Worm (Caenorhabditis elegans) whole organism, young adult: Measurements from ENCODE around the gene dgk-1.

Source experiments
- B0035.1 ChIP-seq: sonication (generic microtip); optimal IDR thresholded peaks from 2 replicates; lab custom pipeline; 2016; ENCODE audit warnings: missing genetic modification characterization, mild to moderate bottlenecking, missing compliant biosample characterization, missing genotype, missing genetic modification reagents
- B0336.3 ChIP-seq: fragments of 200-800 bp; sonication (Bioruptor generic); IDR thresholded peaks from 2 replicates; pipeline ENCODE4 v1.3.6; 2022; ENCODE audit warnings: missing genetic modification characterization, missing compliant biosample characterization
- D2030.7 ChIP-seq: fragments of 200-800 bp; sonication (Bioruptor generic); IDR thresholded peaks from 2 replicates; pipeline ENCODE4 v1.3.6; 2022; ENCODE audit warnings: missing genetic modification reagents, missing genetic modification characterization, missing compliant biosample characterization
- F10E7.11 ChIP-seq: sonication (generic microtip); optimal IDR thresholded peaks from 2 replicates; lab custom pipeline; 2017; ENCODE audit warnings: mild to moderate bottlenecking, missing genetic modification characterization, moderate library complexity, missing compliant biosample characterization
- F23B12.7 ChIP-seq: sonication (generic microtip); optimal IDR thresholded peaks from 2 replicates; lab custom pipeline; 2017; ENCODE audit warnings: missing genetic modification characterization, mild to moderate bottlenecking, missing compliant biosample characterization, antibody characterized with exemption, moderate library complexity; ENCODE audit not compliant: insufficient read depth
- F57C9.4 ChIP-seq: sonication (generic microtip); optimal IDR thresholded peaks from 2 replicates; lab custom pipeline; 2017; ENCODE audit warnings: mild to moderate bottlenecking, missing genetic modification characterization, missing compliant biosample characterization
- K11D2.4 ChIP-seq: fragments of 200-800 bp; sonication (Bioruptor generic); IDR thresholded peaks from 2 replicates; pipeline ENCODE4 v1.3.6; 2022; ENCODE audit warnings: missing genetic modification reagents, missing genetic modification characterization, missing compliant biosample characterization
- Y53F4B.3 ChIP-seq: fragments of 200-800 bp; sonication (Bioruptor generic); IDR thresholded peaks from 2 replicates; pipeline ENCODE4 v1.3.6; 2022; ENCODE audit warnings: missing genetic modification reagents, missing genetic modification characterization, missing compliant biosample characterization
- Y53G8AR.9 ChIP-seq: fragments of 200-800 bp; sonication (Bioruptor generic); conservative IDR thresholded peaks from 2 replicates; pipeline ENCODE4 v1.3.6; 2022; ENCODE audit warnings: missing genetic modification reagents, missing genetic modification characterization, missing compliant biosample characterization
- Y95B8A.8 ChIP-seq: fragments of 200-800 bp; sonication (Bioruptor generic); IDR thresholded peaks from 2 replicates; pipeline ENCODE4 v1.3.6; 2022; ENCODE audit warnings: missing genetic modification reagents, missing genetic modification characterization, missing compliant biosample characterization
- ama-1 ChIP-seq, 3 experiments: fragments of 150-350 bp in 1 of 3; sonication (generic microtip) in 2 of 3; optimal IDR thresholded peaks; 2 replicates each; lab custom pipeline; 2014 to 2018; ENCODE audit warnings: missing biosample characterization in 2 of 3, missing genetic modification characterization in 2 of 3, missing genetic modification reagents in 2 of 3
- aptf-2 ChIP-seq: fragments of 200-800 bp; sonication (Bioruptor generic); conservative IDR thresholded peaks from 2 replicates; pipeline ENCODE4 v1.3.6; 2022; ENCODE audit warnings: missing genetic modification reagents, missing genetic modification characterization, missing compliant biosample characterization
- aptf-3 ChIP-seq: fragments of 200-800 bp; sonication (Bioruptor generic); IDR thresholded peaks from 2 replicates; pipeline ENCODE4 v1.3.6; 2022; ENCODE audit warnings: missing genetic modification characterization, missing compliant biosample characterization
- atf-7 ChIP-seq: sonication (generic microtip); optimal IDR thresholded peaks from 2 replicates; lab custom pipeline; 2017; ENCODE audit warnings: mild to moderate bottlenecking, missing genetic modification characterization, missing compliant biosample characterization
- athp-1 ChIP-seq: sonication (generic microtip); optimal IDR thresholded peaks from 2 replicates; lab custom pipeline; 2017; ENCODE audit warnings: mild to moderate bottlenecking, missing genetic modification characterization, missing compliant biosample characterization
- attf-6 ChIP-seq: fragments of 200-800 bp; sonication (Bioruptor generic); IDR thresholded peaks from 2 replicates; pipeline ENCODE4 v1.3.6; 2022; ENCODE audit warnings: missing genetic modification reagents, missing genetic modification characterization, missing compliant biosample characterization
- bed-1 ChIP-seq: fragments of 200-800 bp; sonication (Bioruptor generic); IDR thresholded peaks from 2 replicates; pipeline ENCODE4 v1.3.6; 2022; ENCODE audit warnings: missing genetic modification reagents, missing genetic modification characterization, missing compliant biosample characterization
- cebp-2 ChIP-seq: fragments of 200-800 bp; sonication (Bioruptor generic); IDR thresholded peaks from 2 replicates; pipeline ENCODE4 v1.3.6; 2022; ENCODE audit warnings: missing genetic modification characterization, missing compliant biosample characterization
- ceh-40 ChIP-seq: fragments of 200-800 bp; sonication (Bioruptor generic); IDR thresholded peaks from 2 replicates; pipeline ENCODE4 v1.3.6; 2022; ENCODE audit warnings: missing genetic modification characterization, missing compliant biosample characterization
- ceh-79 ChIP-seq: sonication (generic microtip); optimal IDR thresholded peaks from 2 replicates; lab custom pipeline; 2017; ENCODE audit warnings: mild to moderate bottlenecking, missing genetic modification characterization, missing compliant biosample characterization
- chd-7 ChIP-seq: sonication (generic microtip); optimal IDR thresholded peaks from 2 replicates; lab custom pipeline; 2016; ENCODE audit warnings: mild to moderate bottlenecking, missing genetic modification characterization, moderate library complexity, missing compliant biosample characterization
- ekl-4 ChIP-seq: fragments of 200-800 bp; sonication (Bioruptor generic); IDR thresholded peaks from 2 replicates; pipeline ENCODE4 v1.3.6; 2022; ENCODE audit warnings: missing genetic modification reagents, missing genetic modification characterization, missing compliant biosample characterization
- gei-17 ChIP-seq: fragments of 200-800 bp; sonication (Bioruptor generic); optimal IDR thresholded peaks from 2 replicates; lab custom pipeline; 2018; ENCODE audit warnings: mild to moderate bottlenecking, missing genetic modification characterization, missing compliant biosample characterization
- hlh-12 ChIP-seq: sonication (generic microtip); optimal IDR thresholded peaks from 2 replicates; lab custom pipeline; 2016; ENCODE audit warnings: missing genetic modification characterization, missing compliant biosample characterization
- hrde-1 ChIP-seq: sonication (generic microtip); optimal IDR thresholded peaks from 2 replicates; lab custom pipeline; 2016; ENCODE audit warnings: missing genetic modification characterization, mild to moderate bottlenecking, missing compliant biosample characterization, moderate library complexity, missing genotype, missing genetic modification reagents, borderline replicate concordance
- let-607 ChIP-seq, 2 experiments: fragments of 200-800 bp in 1 of 2; sonication (Bioruptor generic) in 1 of 2; sonication (generic microtip) in 1 of 2; optimal IDR thresholded peaks; 2 replicates each; lab custom pipeline; 2016 to 2018; ENCODE audit warnings: mild to moderate bottlenecking in 2 of 2, missing compliant biosample characterization in 2 of 2, missing genetic modification characterization in 2 of 2, moderate library complexity in 2 of 2, missing genotype in 1 of 2
- lin-26 ChIP-seq: fragments of 200-800 bp; sonication (Bioruptor generic); IDR thresholded peaks from 2 replicates; pipeline ENCODE4 v1.3.6; 2022; ENCODE audit warnings: missing genetic modification reagents, missing genetic modification characterization, missing compliant biosample characterization
- lsy-27 ChIP-seq: sonication (generic microtip); optimal IDR thresholded peaks from 2 replicates; lab custom pipeline; 2017; ENCODE audit warnings: missing genetic modification characterization, mild to moderate bottlenecking, missing compliant biosample characterization, antibody characterized with exemption, missing genotype, borderline replicate concordance; ENCODE audit not compliant: insufficient read depth
- madf-3 ChIP-seq: fragments of 200-800 bp; sonication (Bioruptor generic); IDR thresholded peaks from 2 replicates; pipeline ENCODE4 v1.3.6; 2022; ENCODE audit warnings: missing genetic modification reagents, missing genetic modification characterization, missing compliant biosample characterization
- madf-8 ChIP-seq: fragments of 200-800 bp; sonication (Bioruptor generic); conservative IDR thresholded peaks from 2 replicates; pipeline ENCODE4 v1.3.6; 2022; ENCODE audit warnings: missing genetic modification reagents, missing genetic modification characterization, missing compliant biosample characterization
- mcd-1 ChIP-seq: fragments of 200-800 bp; sonication (Bioruptor generic); IDR thresholded peaks from 2 replicates; pipeline ENCODE4 v1.3.6; 2022; ENCODE audit warnings: missing genetic modification reagents, missing genetic modification characterization, missing compliant biosample characterization
- nfya-2 ChIP-seq: fragments of 200-800 bp; sonication (Bioruptor generic); IDR thresholded peaks from 2 replicates; pipeline ENCODE4 v1.3.6; 2022; ENCODE audit warnings: missing genetic modification reagents, missing genetic modification characterization, missing compliant biosample characterization
- nfyb-1 ChIP-seq: fragments of 200-800 bp; sonication (Bioruptor generic); IDR thresholded peaks from 2 replicates; pipeline ENCODE4 v1.3.6; 2022; ENCODE audit warnings: missing genetic modification reagents, missing genetic modification characterization, missing compliant biosample characterization
- nhr-120 ChIP-seq: fragments of 200-800 bp; sonication (Bioruptor generic); IDR thresholded peaks from 2 replicates; pipeline ENCODE4 v1.3.6; 2022; ENCODE audit warnings: missing genetic modification characterization, missing compliant biosample characterization
- nhr-179 ChIP-seq: sonication (generic microtip); optimal IDR thresholded peaks from 2 replicates; lab custom pipeline; 2016; ENCODE audit warnings: mild to moderate bottlenecking, missing genetic modification characterization, missing compliant biosample characterization
- nhr-90 ChIP-seq: sonication (generic microtip); optimal IDR thresholded peaks from 2 replicates; lab custom pipeline; 2016; ENCODE audit warnings: missing genotype, mild to moderate bottlenecking, missing genetic modification characterization, missing compliant biosample characterization
- pbrm-1 ChIP-seq: fragments of 200-800 bp; sonication (Bioruptor generic); IDR thresholded peaks from 2 replicates; pipeline ENCODE4 v1.3.6; 2022; ENCODE audit warnings: missing genetic modification reagents, missing genetic modification characterization, missing compliant biosample characterization
- rcor-1 ChIP-seq: fragments of 200-800 bp; sonication (Bioruptor generic); IDR thresholded peaks from 2 replicates; pipeline ENCODE4 v1.3.6; 2022; ENCODE audit warnings: missing genetic modification reagents, missing genetic modification characterization, missing compliant biosample characterization
- rec-8 ChIP-seq, 2 experiments: sonication (generic microtip); optimal IDR thresholded peaks; 2 replicates each; lab custom pipeline; 2016; ENCODE audit warnings: mild to moderate bottlenecking in 2 of 2, missing genetic modification characterization in 2 of 2, missing genetic modification reagents in 2 of 2, missing genotype in 2 of 2, missing biosample characterization in 1 of 2, missing compliant biosample characterization in 1 of 2, moderate library complexity in 1 of 2
- somi-1 ChIP-seq: fragments of 200-800 bp; sonication (Bioruptor generic); optimal IDR thresholded peaks from 2 replicates; lab custom pipeline; 2018; ENCODE audit warnings: mild to moderate bottlenecking, missing genetic modification characterization, missing compliant biosample characterization
- sptf-2 ChIP-seq: fragments of 200-800 bp; sonication (Bioruptor generic); optimal IDR thresholded peaks from 2 replicates; lab custom pipeline; 2018; ENCODE audit warnings: mild to moderate bottlenecking, missing genetic modification characterization, missing compliant biosample characterization
- tbp1 ChIP-seq: fragments of 200-800 bp; sonication (Bioruptor generic); optimal IDR thresholded peaks from 2 replicates; lab custom pipeline; 2018; ENCODE audit warnings: mild to moderate bottlenecking, missing genetic modification characterization, missing compliant biosample characterization
- tlf-1 ChIP-seq: fragments of 200-800 bp; sonication (Bioruptor generic); optimal IDR thresholded peaks from 2 replicates; lab custom pipeline; 2018; ENCODE audit warnings: mild to moderate bottlenecking, missing genetic modification characterization, missing compliant biosample characterization
- ztf-22 ChIP-seq: fragments of 200-800 bp; sonication (Bioruptor generic); optimal IDR thresholded peaks from 2 replicates; lab custom pipeline; 2018; ENCODE audit warnings: mild to moderate bottlenecking, missing genetic modification characterization, moderate library complexity, missing compliant biosample characterization
- ztf-26 ChIP-seq: sonication (generic microtip); optimal IDR thresholded peaks from 2 replicates; lab custom pipeline; 2017; ENCODE audit warnings: missing genetic modification characterization, missing compliant biosample characterization

Gene dgk-1

ce11 chrX:1012385-1012866, 21.2 kb upstream of the dgk-1 start (continued):
- TF ChIP-seq Y95B8A.8: peak; percentile 72; the same call in 1 of the 2 replicates
- TF ChIP-seq tbp1: peak; percentile 16
- no peak for TF ChIP-seq nhr-90
- no peak for TF ChIP-seq F23B12.7
- 0 out of 2 replicates have a peak, but pooled peaks have one; percentile 15 for TF ChIP-seq mcd-1 (GFP tag; lab: Robert Waterston, UW)
- TF ChIP-seq gei-17: no peak
- peak; percentile 55 for TF ChIP-seq somi-1 (GFP tag; lab: Kevin White, UChicago)
- 0 out of 2 replicates have a peak, but pooled peaks have one; percentile 13 for TF ChIP-seq bed-1 (GFP tag; lab: Robert Waterston, UW)
- TF ChIP-seq B0336.3 (GFP tag; lab: Robert Waterston, UW): peak; percentile 64; the same call in 1 of the 2 replicates
- TF ChIP-seq ceh-79 (tag; lab: Kevin White, UChicago): no peak
- TF ChIP-seq rcor-1 (GFP tag; lab: Robert Waterston, UW): no peak
- no peak for TF ChIP-seq B0035.1 (tag; lab: Kevin White, UChicago)
- peak; percentile 7 for TF ChIP-seq F10E7.11 (tag; lab: Kevin White, UChicago)
- no peak for TF ChIP-seq hlh-12 (tag; lab: Kevin White, UChicago)
- no peak for TF ChIP-seq rec-8 (tag; optimal IDR thresholded peaks at IDR 0.05; lab: Kevin White, UChicago)
- TF ChIP-seq pbrm-1: 0 out of 2 replicates have a peak, but pooled peaks have one; percentile 34
- TF ChIP-seq ztf-26: peak; percentile 36
- TF ChIP-seq madf-3 (GFP tag; lab: Robert Waterston, UW): 0 out of 2 replicates have a peak, but pooled peaks have one; percentile 57
- peak; percentile 26 for TF ChIP-seq atf-7 (tag; lab: Kevin White, UChicago)
- TF ChIP-seq ama-1 (optimal IDR thresholded peaks at IDR 0.05; lab: Kevin White, UChicago): no peak
- TF ChIP-seq ama-1 (GFP tag; optimal IDR thresholded peaks at IDR 0.05; lab: Kevin White, UChicago): no peak
- 0 out of 2 replicates have a peak, but pooled peaks have one; percentile 51 for TF ChIP-seq ekl-4 (GFP tag; lab: Robert Waterston, UW)
- peak; percentile 7 for TF ChIP-seq chd-7 (tag; lab: Kevin White, UChicago)
- peak; percentile 89 for TF ChIP-seq Y53G8AR.9 (GFP tag; lab: Robert Waterston, UW)
- peak; percentile 22 for TF ChIP-seq let-607 (tag; optimal IDR thresholded peaks at IDR 0.05; lab: Kevin White, UChicago)
- no peak for TF ChIP-seq lsy-27 (tag; lab: Kevin White, UChicago)
- TF ChIP-seq ceh-40 (GFP tag; lab: Robert Waterston, UW): no peak
- peak; percentile 58 for TF ChIP-seq tlf-1 (GFP tag; lab: Kevin White, UChicago)
- peak; percentile 70 for TF ChIP-seq K11D2.4 (GFP tag; lab: Robert Waterston, UW)
- 0 out of 2 replicates have a peak, but pooled peaks have one; percentile 31 for TF ChIP-seq cebp-2 (GFP tag; lab: Robert Waterston, UW)
- TF ChIP-seq lin-26: 0 out of 2 replicates have a peak, but pooled peaks have one; percentile 31
- peak; percentile 80 for TF ChIP-seq nfyb-1 (GFP tag; lab: Robert Waterston, UW)
- TF ChIP-seq madf-8: no peak
- peak; percentile 35 for TF ChIP-seq ztf-22 (GFP tag; lab: Kevin White, UChicago)
- no peak for TF ChIP-seq sptf-2

- TF ChIP-seq Y53F4B.3 (GFP tag; lab: Robert Waterston, UW) (no peak), nfya-2 (GFP tag; lab: Robert Waterston, UW) (no peak), nhr-179 (no peak), F57C9.4 (tag; lab: Kevin White, UChicago) (peak; percentile 29), athp-1 (no peak), aptf-2 (GFP tag; lab: Robert Waterston, UW) (0 out of 2 replicates have a peak, but pooled peaks have one; percentile 17), pbrm-1 (peak; percentile 24; the same call in 1 of the 2 replicates), madf-3 (GFP tag; lab: Robert Waterston, UW) (peak; percentile 34; the same call in 1 of the 2 replicates), lin-26 (peak; percentile 63), tlf-1 (GFP tag; lab: Kevin White, UChicago) (peak; percentile 51), nhr-120 (GFP tag; lab: Robert Waterston, UW) (no peak), attf-6 (GFP tag; lab: Robert Waterston, UW) (no peak), hrde-1 (tag; lab: Kevin White, UChicago) (no peak), madf-8 (no peak), D2030.7 (GFP tag; lab: Robert Waterston, UW) (no peak), aptf-3 (GFP tag; lab: Robert Waterston, UW) (no peak)
Observed at ce11 chrX:1010627-1011452, 19.6 kb upstream of the dgk-1 start.
